Fruit fly (Drosophila melanogaster) whole organism, embryonic: Measurements from ENCODE around the gene mfr.

Experiments
- Bdp1 ChIP-seq: fragments of 200-800 bp; sonication (Bioruptor generic); optimal IDR thresholded peaks from 3 replicates; lab custom pipeline; 2016; ENCODE audit warnings: missing biosample characterization, missing genetic modification characterization
- Blimp-1 ChIP-seq: fragments of 200-800 bp; sonication (Bioruptor generic); optimal IDR thresholded peaks from 3 replicates; lab custom pipeline; 2018; ENCODE audit warnings: missing biosample characterization, missing genetic modification characterization, mild to moderate bottlenecking, moderate library complexity, missing genetic modification reagents
- CG10274 ChIP-seq: fragments of 200-800 bp; sonication (Bioruptor generic); optimal IDR thresholded peaks from 3 replicates; lab custom pipeline; 2017; ENCODE audit warnings: missing biosample characterization, mild to moderate bottlenecking, missing genetic modification characterization
- CG11398 ChIP-seq: fragments of 200-800 bp; sonication (Bioruptor generic); optimal IDR thresholded peaks from 2 replicates; lab custom pipeline; 2016; ENCODE audit warnings: missing biosample characterization, missing genetic modification characterization
- CG12236 ChIP-seq: fragments of 200-800 bp; sonication (Bioruptor generic); optimal IDR thresholded peaks from 2 replicates; lab custom pipeline; 2016; ENCODE audit warnings: missing biosample characterization, missing genetic modification characterization
- CG12744 ChIP-seq: fragments of 200-800 bp; sonication (Bioruptor generic); optimal IDR thresholded peaks from 2 replicates; lab custom pipeline; 2016; ENCODE audit warnings: missing biosample characterization, missing genetic modification characterization
- CG13296 ChIP-seq: fragments of 200-800 bp; sonication (Bioruptor generic); optimal IDR thresholded peaks from 3 replicates; lab custom pipeline; 2018; ENCODE audit warnings: missing biosample characterization, mild to moderate bottlenecking, missing genetic modification characterization
- CG14965 ChIP-seq: fragments of 200-800 bp; sonication (Bioruptor generic); optimal IDR thresholded peaks from 2 replicates; lab custom pipeline; 2016; ENCODE audit warnings: missing biosample characterization, missing genetic modification characterization, borderline replicate concordance
- CG15514 ChIP-seq: fragments of 200-800 bp; sonication (Bioruptor generic); optimal IDR thresholded peaks from 3 replicates; lab custom pipeline; 2017; ENCODE audit warnings: missing biosample characterization, missing genetic modification characterization, mild to moderate bottlenecking, moderate library complexity, missing genetic modification reagents
- CG16779 ChIP-seq: fragments of 200-800 bp; sonication (Bioruptor generic); IDR thresholded peaks from 2 replicates; pipeline ENCODE4 v1.3.6; 2022; ENCODE audit warnings: missing biosample characterization, missing genetic modification characterization
- CG4328 ChIP-seq: fragments of 200-800 bp; sonication (Bioruptor generic); optimal IDR thresholded peaks from 3 replicates; lab custom pipeline; 2017; ENCODE audit warnings: missing biosample characterization, missing genetic modification reagents, missing genetic modification characterization
- CG4424 ChIP-seq: fragments of 200-800 bp; sonication (Bioruptor generic); optimal IDR thresholded peaks from 3 replicates; lab custom pipeline; 2016; ENCODE audit warnings: missing biosample characterization, missing genetic modification characterization
- CG4707 ChIP-seq: fragments of 200-800 bp; sonication (Bioruptor generic); optimal IDR thresholded peaks from 2 replicates; lab custom pipeline; 2018; ENCODE audit warnings: missing biosample characterization, mild to moderate bottlenecking, missing genetic modification characterization, moderate library complexity
- CG4730 ChIP-seq: fragments of 200-800 bp; sonication (Bioruptor generic); IDR thresholded peaks from 2 replicates; pipeline ENCODE4 v1.3.6; 2022; ENCODE audit warnings: missing biosample characterization, missing genetic modification characterization
- CG6854 ChIP-seq: fragments of 200-800 bp; sonication (Bioruptor generic); optimal IDR thresholded peaks from 3 replicates; lab custom pipeline; 2017; ENCODE audit warnings: missing biosample characterization, mild to moderate bottlenecking, missing genetic modification characterization
- CG7372 ChIP-seq: fragments of 200-800 bp; sonication (Bioruptor generic); IDR thresholded peaks from 2 replicates; pipeline ENCODE4 v1.3.6; 2022; ENCODE audit warnings: missing biosample characterization, missing genetic modification characterization
- CG7987 ChIP-seq: fragments of 200-800 bp; sonication (Bioruptor generic); optimal IDR thresholded peaks from 2 replicates; lab custom pipeline; 2018; ENCODE audit warnings: missing biosample characterization, mild to moderate bottlenecking, missing genetic modification characterization, moderate library complexity
- CG9727 ChIP-seq: fragments of 200-800 bp; sonication (Bioruptor generic); optimal IDR thresholded peaks from 3 replicates; lab custom pipeline; 2017; ENCODE audit warnings: missing biosample characterization, mild to moderate bottlenecking, missing genetic modification characterization
- CHES-1-like ChIP-seq: fragments of 200-800 bp; sonication (Bioruptor generic); optimal IDR thresholded peaks from 2 replicates; lab custom pipeline; 2016; ENCODE audit warnings: missing biosample characterization, missing genetic modification characterization
- Dad ChIP-seq: fragments of 200-800 bp; sonication (Bioruptor generic); optimal IDR thresholded peaks from 3 replicates; lab custom pipeline; 2016; ENCODE audit warnings: missing biosample characterization, missing genetic modification characterization
- Dbx ChIP-seq: fragments of 200-800 bp; sonication (Bioruptor generic); IDR thresholded peaks from 3 replicates; pipeline ENCODE4 v1.3.6; 2022; ENCODE audit warnings: missing biosample characterization, missing genetic modification characterization
- Eip74EF ChIP-seq, 2 experiments: fragments of 200-800 bp in 1 of 2; fragments of >200 bp in 1 of 2; sonication (Bioruptor generic) in 1 of 2; optimal IDR thresholded peaks; 2 replicates each; lab custom pipeline; 2017 to 2019; ENCODE audit warnings: missing biosample characterization in 2 of 2, missing genetic modification characterization in 2 of 2, mild to moderate bottlenecking in 1 of 2, moderate library complexity in 1 of 2
- Gug ChIP-seq: fragments of 200-800 bp; sonication (Bioruptor generic); IDR thresholded peaks from 4 replicates; pipeline ENCODE4 v1.3.6; 2022; ENCODE audit warnings: missing biosample characterization, missing genetic modification characterization
- Hr78 ChIP-seq, 2 experiments: fragments of 200-800 bp in 1 of 2; fragments of >200 bp in 1 of 2; sonication (Bioruptor generic) in 1 of 2; optimal IDR thresholded peaks; 2 replicates each; lab custom pipeline; 2017 to 2019; ENCODE audit warnings: missing biosample characterization in 2 of 2, missing genetic modification characterization in 2 of 2, mild to moderate bottlenecking in 1 of 2, moderate library complexity in 1 of 2
- NC2β ChIP-seq: fragments of 200-800 bp; sonication (Bioruptor generic); optimal IDR thresholded peaks from 2 replicates; lab custom pipeline; 2016; ENCODE audit warnings: missing biosample characterization, missing genetic modification characterization
- NK7.1 ChIP-seq: fragments of 200-800 bp; sonication (Bioruptor generic); optimal IDR thresholded peaks from 3 replicates; lab custom pipeline; 2016; ENCODE audit warnings: missing biosample characterization, missing genetic modification characterization
- Nf-YB ChIP-seq: fragments of 200-800 bp; sonication (Bioruptor generic); optimal IDR thresholded peaks from 3 replicates; lab custom pipeline; 2019; ENCODE audit warnings: missing biosample characterization, mild to moderate bottlenecking, missing genetic modification characterization, moderate library complexity
- NfI ChIP-seq: fragments of 200-800 bp; sonication (Bioruptor generic); optimal IDR thresholded peaks from 3 replicates; lab custom pipeline; 2018; ENCODE audit warnings: missing biosample characterization, mild to moderate bottlenecking, missing genetic modification characterization, moderate library complexity
- bbx ChIP-seq: fragments of 200-800 bp; sonication (Bioruptor generic); IDR thresholded peaks from 2 replicates; pipeline ENCODE4 v1.3.6; 2022; ENCODE audit warnings: missing biosample characterization, missing genetic modification characterization; ENCODE audit not compliant: partially characterized antibody
- danr ChIP-seq: fragments of 200-800 bp; sonication (Bioruptor generic); IDR thresholded peaks from 2 replicates; pipeline ENCODE4 v1.3.6; 2022; ENCODE audit warnings: missing biosample characterization, missing genetic modification characterization
- dati ChIP-seq: fragments of 200-800 bp; sonication (Bioruptor generic); IDR thresholded peaks from 2 replicates; pipeline ENCODE4 v1.3.6; 2022; ENCODE audit warnings: missing biosample characterization, missing genetic modification characterization
- dmrt11E ChIP-seq: fragments of 200-800 bp; sonication (Bioruptor generic); optimal IDR thresholded peaks from 3 replicates; lab custom pipeline; 2018; ENCODE audit warnings: missing biosample characterization, mild to moderate bottlenecking, missing genetic modification characterization, moderate library complexity
- ems ChIP-seq: fragments of 200-800 bp; sonication (Bioruptor generic); optimal IDR thresholded peaks from 3 replicates; lab custom pipeline; 2016; ENCODE audit warnings: missing biosample characterization, missing genetic modification characterization
- gt ChIP-seq: fragments of 200-800 bp; sonication (Bioruptor generic); IDR thresholded peaks from 2 replicates; pipeline ENCODE4 v1.3.6; 2022; ENCODE audit warnings: missing biosample characterization, missing genetic modification characterization
- inv ChIP-seq: fragments of 200-800 bp; sonication (Bioruptor generic); IDR thresholded peaks from 2 replicates; pipeline ENCODE4 v1.3.6; 2022; ENCODE audit warnings: missing biosample characterization, missing genetic modification characterization; ENCODE audit not compliant: partially characterized antibody
- jing ChIP-seq: fragments of 200-800 bp; sonication (Bioruptor generic); optimal IDR thresholded peaks from 2 replicates; lab custom pipeline; 2018; ENCODE audit warnings: missing biosample characterization, mild to moderate bottlenecking, missing genetic modification characterization
- kay ChIP-seq: fragments of 200-800 bp; sonication (Bioruptor generic); optimal IDR thresholded peaks from 2 replicates; lab custom pipeline; 2016; ENCODE audit warnings: missing biosample characterization, missing genetic modification characterization
- kni ChIP-seq: fragments of 200-800 bp; sonication (Bioruptor generic); optimal IDR thresholded peaks from 3 replicates; lab custom pipeline; 2017; ENCODE audit warnings: mild to moderate bottlenecking, missing biosample characterization, missing genetic modification reagents, missing genetic modification characterization
- lab ChIP-seq: fragments of 200-800 bp; sonication (Bioruptor generic); optimal IDR thresholded peaks from 3 replicates; lab custom pipeline; 2017; ENCODE audit warnings: missing biosample characterization, missing genetic modification characterization, mild to moderate bottlenecking, moderate library complexity, missing genetic modification reagents
- lilli ChIP-seq: fragments of 200-800 bp; sonication (Bioruptor generic); optimal IDR thresholded peaks from 3 replicates; lab custom pipeline; 2016; ENCODE audit warnings: missing biosample characterization, missing genetic modification characterization
- mld ChIP-seq: fragments of 200-800 bp; sonication (Bioruptor generic); IDR thresholded peaks from 3 replicates; pipeline ENCODE4 v1.3.6; 2022; ENCODE audit warnings: missing biosample characterization, missing genetic modification characterization; ENCODE audit not compliant: partially characterized antibody
- nerfin-1 ChIP-seq: fragments of 200-800 bp; sonication (Bioruptor generic); optimal IDR thresholded peaks from 3 replicates; lab custom pipeline; 2019; ENCODE audit warnings: missing biosample characterization, mild to moderate bottlenecking, missing genetic modification characterization, moderate library complexity
- nerfin-2 ChIP-seq: fragments of 200-800 bp; sonication (Bioruptor generic); IDR thresholded peaks from 2 replicates; pipeline ENCODE4 v1.3.6; 2022; ENCODE audit warnings: missing biosample characterization, missing genetic modification characterization; ENCODE audit not compliant: partially characterized antibody
- nmo ChIP-seq: fragments of 200-800 bp; sonication (Bioruptor generic); optimal IDR thresholded peaks from 2 replicates; lab custom pipeline; 2018; ENCODE audit warnings: missing biosample characterization, mild to moderate bottlenecking, missing genetic modification characterization, moderate library complexity
- oc ChIP-seq: fragments of 200-800 bp; sonication (Bioruptor generic); optimal IDR thresholded peaks from 2 replicates; lab custom pipeline; 2018; ENCODE audit warnings: missing biosample characterization, mild to moderate bottlenecking, missing genetic modification characterization, moderate library complexity
- pzg ChIP-seq: fragments of 200-800 bp; sonication (Bioruptor generic); optimal IDR thresholded peaks from 3 replicates; lab custom pipeline; 2018; ENCODE audit warnings: missing biosample characterization, mild to moderate bottlenecking, missing genetic modification characterization, moderate library complexity
- sens ChIP-seq: fragments of 200-800 bp; sonication (Bioruptor generic); peaks from one replicate; lab custom pipeline; 2016; ENCODE audit warnings: missing biosample characterization, missing genetic modification characterization
- sima ChIP-seq: fragments of 200-800 bp; sonication (Bioruptor generic); optimal IDR thresholded peaks from 2 replicates; lab custom pipeline; 2016; ENCODE audit warnings: missing biosample characterization, missing genetic modification characterization
- so ChIP-seq: fragments of 200-800 bp; sonication (Bioruptor generic); IDR thresholded peaks from 3 replicates; pipeline ENCODE4 v1.3.6; 2022; ENCODE audit warnings: missing biosample characterization, missing genetic modification characterization

mfr gene

dm6 chr3L:8920710-8921109 lies 8.2 kb upstream of the mfr start (continued):
- TF ChIP-seq CG7372 (GFP tag; lab: Robert Waterston, UW) (peak; percentile 27; the same call in 1 of the 2 replicates), CG16779 (GFP tag; lab: Robert Waterston, UW) (no peak), CG7987 (GFP tag; lab: Kevin White, UChicago) (no peak), ems (GFP tag; lab: Kevin White, UChicago) (peak; percentile 60), mld (GFP tag; lab: Robert Waterston, UW) (no peak), danr (GFP tag; lab: Robert Waterston, UW) (peak; percentile 47; the same call in 1 of the 2 replicates), gt (no peak), Nf-YB (GFP tag; lab: Kevin White, UChicago) (peak; percentile 31), dati (GFP tag; lab: Robert Waterston, UW) (no peak; the same call in 1 of the 2 replicates), Eip74EF (GFP tag; optimal IDR thresholded peaks at IDR 0.05; lab: Kevin White, UChicago) (peak in 1 of 2 experiments; percentile 50), nmo (GFP tag; lab: Kevin White, UChicago) (peak; percentile 61), CG9727 (GFP tag; lab: Kevin White, UChicago) (peak; percentile 14), nerfin-2 (GFP tag; lab: Robert Waterston, UW) (no peak), CG12236 (peak; percentile 20), inv (GFP tag; lab: Robert Waterston, UW) (no peak), oc (tag; lab: Kevin White, UChicago) (peak; percentile 31), CG6854 (GFP tag; lab: Kevin White, UChicago) (no peak), CHES-1-like (GFP tag; lab: Kevin White, UChicago) (no peak), Dbx (GFP tag; lab: Robert Waterston, UW) (peak; percentile 59; the same call in 1 of the 3 replicates), Hr78 (GFP tag; optimal IDR thresholded peaks at IDR 0.05; lab: Kevin White, UChicago) (peak in 1 of 2 experiments; percentile 18), Dad (GFP tag; lab: Kevin White, UChicago) (peak; percentile 46), CG13296 (peak; percentile 57), CG4424 (GFP tag; lab: Kevin White, UChicago) (peak; percentile 66), sima (GFP tag; lab: Kevin White, UChicago) (no peak), CG11398 (peak; percentile 16), CG4328 (GFP tag; lab: Kevin White, UChicago) (peak; percentile 8), NC2β (GFP tag; lab: Kevin White, UChicago) (peak; percentile 26), CG10274 (GFP tag; lab: Kevin White, UChicago) (peak; percentile 45), lilli (GFP tag; lab: Kevin White, UChicago) (peak; percentile 64), Bdp1 (GFP tag; lab: Kevin White, UChicago) (peak; percentile 30), CG4707 (peak; percentile 18), bbx (GFP tag; lab: Robert Waterston, UW) (no peak), nerfin-1 (tag; lab: Kevin White, UChicago) (peak; percentile 35), kni (no peak), Blimp-1 (GFP tag; lab: Kevin White, UChicago) (peak; percentile 65), dmrt11E (tag; lab: Kevin White, UChicago) (peak; percentile 19), jing (GFP tag; lab: Kevin White, UChicago) (peak; percentile 51), NfI (GFP tag; lab: Kevin White, UChicago) (peak; percentile 44), pzg (GFP tag; lab: Kevin White, UChicago) (no peak), CG12744 (GFP tag; lab: Kevin White, UChicago) (peak; percentile 46), lab (GFP tag; lab: Kevin White, UChicago) (peak; percentile 80), Gug (GFP tag; lab: Robert Waterston, UW) (peak; percentile 14; the same call in 1 of the 4 replicates), kay (no peak), CG14965 (no peak), CG15514 (GFP tag; lab: Kevin White, UChicago) (peak; percentile 57), sens (GFP tag; lab: Kevin White, UChicago) (peak; percentile 93), so (GFP tag; lab: Robert Waterston, UW) (peak; percentile 75; the same call in 1 of the 3 replicates), NK7.1 (GFP tag; lab: Kevin White, UChicago) (peak; percentile 23), CG4730 (GFP tag; lab: Robert Waterston, UW) (peak; percentile 55; the same call in 1 of the 2 replicates)
